Fruit fly (Drosophila melanogaster) whole organism, embryonic: ENCODE results near the gene CG43163.

Experiments used
- ATbp ChIP-seq: fragments of 200-800 bp; sonication (Bioruptor generic); optimal IDR thresholded peaks from 2 replicates; lab custom pipeline; 2017; ENCODE audit warnings: missing biosample characterization, mild to moderate bottlenecking, missing genetic modification characterization, missing genetic modification reagents
- Abd-B ChIP-seq: fragments of 200-800 bp; sonication (Bioruptor generic); optimal IDR thresholded peaks from 2 replicates; lab custom pipeline; 2018; ENCODE audit warnings: missing biosample characterization, mild to moderate bottlenecking, missing genetic modification characterization, moderate library complexity
- CG13287 ChIP-seq: fragments of 200-800 bp; sonication (Bioruptor generic); IDR thresholded peaks from 2 replicates; pipeline ENCODE4 v1.3.6; 2022; ENCODE audit warnings: missing biosample characterization, missing genetic modification characterization; ENCODE audit not compliant: partially characterized antibody
- CG13296 ChIP-seq: fragments of 200-800 bp; sonication (Bioruptor generic); optimal IDR thresholded peaks from 3 replicates; lab custom pipeline; 2018; ENCODE audit warnings: missing biosample characterization, mild to moderate bottlenecking, missing genetic modification characterization
- CG13624 ChIP-seq: fragments of 200-800 bp; sonication (Bioruptor generic); optimal IDR thresholded peaks from 2 replicates; lab custom pipeline; 2016; ENCODE audit warnings: missing biosample characterization, missing genetic modification characterization
- CG16813 ChIP-seq: fragments of 200-800 bp; sonication (Bioruptor generic); IDR thresholded peaks from 3 replicates; pipeline ENCODE4 v1.3.6; 2022; ENCODE audit warnings: missing biosample characterization, missing genetic modification characterization; ENCODE audit not compliant: partially characterized antibody
- CG17568 ChIP-seq: fragments of 200-800 bp; sonication (Bioruptor generic); optimal IDR thresholded peaks from 2 replicates; lab custom pipeline; 2018; ENCODE audit warnings: missing biosample characterization, mild to moderate bottlenecking, missing genetic modification characterization, moderate library complexity
- CG18011 ChIP-seq: fragments of 200-800 bp; sonication (Bioruptor generic); optimal IDR thresholded peaks from 2 replicates; lab custom pipeline; 2017; ENCODE audit warnings: missing biosample characterization, missing genetic modification characterization, mild to moderate bottlenecking, moderate library complexity, missing genotype
- CG34224 ChIP-seq: fragments of 200-800 bp; sonication (Bioruptor generic); IDR thresholded peaks from 3 replicates; pipeline ENCODE4 v1.3.6; 2022; ENCODE audit warnings: missing biosample characterization, missing genetic modification characterization; ENCODE audit not compliant: partially characterized antibody
- CG34376 ChIP-seq: fragments of 200-800 bp; sonication (Bioruptor generic); optimal IDR thresholded peaks from 2 replicates; lab custom pipeline; 2018; ENCODE audit warnings: missing biosample characterization, mild to moderate bottlenecking, missing genetic modification characterization
- CG6813 ChIP-seq: fragments of 200-800 bp; sonication (Bioruptor generic); optimal IDR thresholded peaks from 2 replicates; lab custom pipeline; 2017; ENCODE audit warnings: missing biosample characterization, missing genetic modification characterization, mild to moderate bottlenecking, moderate library complexity, missing genetic modification reagents
- CG7271 ChIP-seq: fragments of 200-800 bp; sonication (Bioruptor generic); optimal IDR thresholded peaks from 2 replicates; lab custom pipeline; 2018; ENCODE audit warnings: missing biosample characterization, mild to moderate bottlenecking, missing genetic modification characterization, moderate library complexity
- CG8359 ChIP-seq: fragments of 200-800 bp; sonication (Bioruptor generic); optimal IDR thresholded peaks from 2 replicates; lab custom pipeline; 2017; ENCODE audit warnings: missing biosample characterization, mild to moderate bottlenecking, missing genetic modification characterization, borderline replicate concordance
- E2f1 ChIP-seq: fragments of 200-800 bp; sonication (Bioruptor generic); IDR thresholded peaks from 2 replicates; pipeline ENCODE4 v1.3.6; 2022; ENCODE audit warnings: missing biosample characterization, missing genetic modification characterization
- E2f2 ChIP-seq: fragments of 200-800 bp; sonication (Bioruptor generic); IDR thresholded peaks from 2 replicates; pipeline ENCODE4 v1.3.6; 2022; ENCODE audit warnings: missing biosample characterization, missing genetic modification characterization
- Fer3 ChIP-seq: fragments of 200-800 bp; sonication (Bioruptor generic); optimal IDR thresholded peaks from 2 replicates; lab custom pipeline; 2018; ENCODE audit warnings: missing biosample characterization, mild to moderate bottlenecking, missing genetic modification characterization, moderate library complexity
- Lhr ChIP-seq: fragments of 200-800 bp; sonication (Bioruptor generic); optimal IDR thresholded peaks from 3 replicates; lab custom pipeline; 2017; ENCODE audit warnings: mild to moderate bottlenecking, missing biosample characterization, missing genetic modification reagents, missing genetic modification characterization
- MTF-1 ChIP-seq: fragments of 200-800 bp; sonication (Bioruptor generic); optimal IDR thresholded peaks from 2 replicates; lab custom pipeline; 2018; ENCODE audit warnings: missing biosample characterization, mild to moderate bottlenecking, missing genetic modification characterization, borderline replicate concordance
- NFAT ChIP-seq: fragments of 200-800 bp; sonication (Bioruptor generic); IDR thresholded peaks from 2 replicates; pipeline ENCODE4 v1.3.6; 2022; ENCODE audit warnings: missing biosample characterization, missing genetic modification characterization
- Oli ChIP-seq: fragments of 200-800 bp; sonication (Bioruptor generic); optimal IDR thresholded peaks from 2 replicates; lab custom pipeline; 2018; ENCODE audit warnings: missing biosample characterization, mild to moderate bottlenecking, missing genetic modification characterization, moderate library complexity
- Rfx ChIP-seq: fragments of 200-800 bp; sonication (Bioruptor generic); IDR thresholded peaks from 2 replicates; pipeline ENCODE4 v1.3.6; 2022; ENCODE audit warnings: missing biosample characterization, missing genetic modification characterization
- ab ChIP-seq: fragments of 200-800 bp; sonication (Bioruptor generic); optimal IDR thresholded peaks from 2 replicates; lab custom pipeline; 2016; ENCODE audit warnings: missing biosample characterization, missing genetic modification characterization
- abd-A ChIP-seq: fragments of 200-800 bp; sonication (Bioruptor generic); optimal IDR thresholded peaks from 3 replicates; lab custom pipeline; 2019; ENCODE audit warnings: missing biosample characterization, mild to moderate bottlenecking, missing genetic modification characterization, moderate library complexity
- ash1 ChIP-seq: fragments of 200-800 bp; sonication (Bioruptor generic); optimal IDR thresholded peaks from 2 replicates; lab custom pipeline; 2018; ENCODE audit warnings: missing biosample characterization, mild to moderate bottlenecking, missing genetic modification characterization
- ato ChIP-seq: fragments of 200-800 bp; sonication (Bioruptor generic); IDR thresholded peaks from 2 replicates; pipeline ENCODE4 v1.3.6; 2022; ENCODE audit warnings: missing biosample characterization, missing genetic modification characterization; ENCODE audit not compliant: partially characterized antibody
- bbx ChIP-seq: fragments of 200-800 bp; sonication (Bioruptor generic); IDR thresholded peaks from 2 replicates; pipeline ENCODE4 v1.3.6; 2022; ENCODE audit warnings: missing biosample characterization, missing genetic modification characterization; ENCODE audit not compliant: partially characterized antibody
- corto ChIP-seq: fragments of 200-800 bp; sonication (Bioruptor generic); optimal IDR thresholded peaks from 2 replicates; lab custom pipeline; 2016; ENCODE audit warnings: missing biosample characterization, mild to moderate bottlenecking, missing genetic modification characterization, moderate library complexity
- crp ChIP-seq, 2 experiments: fragments of 200-800 bp; sonication (Bioruptor generic); optimal IDR thresholded peaks; 2 replicates in 1 of 2; 3 replicates in 1 of 2; lab custom pipeline; 2017; ENCODE audit warnings: missing biosample characterization in 2 of 2, missing genetic modification characterization in 2 of 2, mild to moderate bottlenecking in 1 of 2, moderate library complexity in 1 of 2
- dati ChIP-seq: fragments of 200-800 bp; sonication (Bioruptor generic); IDR thresholded peaks from 2 replicates; pipeline ENCODE4 v1.3.6; 2022; ENCODE audit warnings: missing biosample characterization, missing genetic modification characterization
- ftz-f1 ChIP-seq: fragments of 200-800 bp; sonication (Bioruptor generic); optimal IDR thresholded peaks from 2 replicates; lab custom pipeline; 2016; ENCODE audit warnings: missing biosample characterization, missing genetic modification characterization
- ham ChIP-seq: fragments of 200-800 bp; sonication (Bioruptor generic); IDR thresholded peaks from 2 replicates; pipeline ENCODE4 v1.3.6; 2022; ENCODE audit warnings: missing biosample characterization, missing genetic modification characterization
- ind ChIP-seq: fragments of 200-800 bp; sonication (Bioruptor generic); optimal IDR thresholded peaks from 3 replicates; lab custom pipeline; 2016; ENCODE audit warnings: missing biosample characterization, missing genetic modification characterization
- lilli ChIP-seq: fragments of 200-800 bp; sonication (Bioruptor generic); optimal IDR thresholded peaks from 3 replicates; lab custom pipeline; 2016; ENCODE audit warnings: missing biosample characterization, missing genetic modification characterization
- lov ChIP-seq, 2 experiments: fragments of 200-800 bp in 1 of 2; fragments of >200 bp in 1 of 2; sonication (Bioruptor generic) in 1 of 2; IDR thresholded peaks in 1 of 2; optimal IDR thresholded peaks in 1 of 2; 2 replicates in 1 of 2; 3 replicates in 1 of 2; pipeline versions ENCODE4 v1.3.6 to Lab custom; 2017 to 2022; ENCODE audit warnings: missing biosample characterization in 1 of 2, missing genetic modification characterization in 1 of 2
- luna ChIP-seq: fragments of 200-800 bp; sonication (Bioruptor generic); optimal IDR thresholded peaks from 2 replicates; lab custom pipeline; 2016; ENCODE audit warnings: missing biosample characterization, missing genetic modification characterization
- prd ChIP-seq, 3 experiments: fragments of >200 bp in 2 of 3; fragments of 200-800 bp in 1 of 3; sonication (Bioruptor generic) in 1 of 3; optimal IDR thresholded peaks in 2 of 3; IDR thresholded peaks in 1 of 3; 2 replicates in 2 of 3; 3 replicates in 1 of 3; pipeline versions ENCODE4 v1.3.6 to Lab custom; 2017 to 2022; ENCODE audit warnings: missing biosample characterization in 1 of 3, missing genetic modification characterization in 1 of 3
- pum ChIP-seq: fragments of 200-800 bp; sonication (Bioruptor generic); optimal IDR thresholded peaks from 2 replicates; lab custom pipeline; 2016; ENCODE audit warnings: missing biosample characterization, missing genetic modification characterization
- sna ChIP-seq: fragments of 200-800 bp; sonication (Bioruptor generic); IDR thresholded peaks from 2 replicates; pipeline ENCODE4 v1.3.6; 2022; ENCODE audit warnings: missing biosample characterization, missing genetic modification characterization; ENCODE audit not compliant: partially characterized antibody
- ssp ChIP-seq: fragments of 200-800 bp; sonication (Bioruptor generic); IDR thresholded peaks from 2 replicates; pipeline ENCODE4 v1.3.6; 2022; ENCODE audit warnings: missing biosample characterization, missing genetic modification characterization
- toy ChIP-seq: fragments of 200-800 bp; sonication (Bioruptor generic); IDR thresholded peaks from 2 replicates; pipeline ENCODE4 v1.3.6; 2022; ENCODE audit warnings: missing biosample characterization, missing genetic modification characterization
- wdn ChIP-seq: fragments of 200-800 bp; sonication (Bioruptor generic); IDR thresholded peaks from 2 replicates; pipeline ENCODE4 v1.3.6; 2022; ENCODE audit warnings: missing biosample characterization, missing genetic modification characterization
- wek ChIP-seq: fragments of 200-800 bp; sonication (Bioruptor generic); optimal IDR thresholded peaks from 3 replicates; lab custom pipeline; 2018; ENCODE audit warnings: missing biosample characterization, mild to moderate bottlenecking, missing genetic modification characterization, moderate library complexity
- yki ChIP-seq: fragments of >200 bp; optimal IDR thresholded peaks from 3 replicates; lab custom pipeline; 2018

Gene CG43163

dm6 chr3L:8441745-8442575 lies 65.0 kb downstream of the CG43163 start, which contains the start of gene Unr (continued):
- TF ChIP-seq Rfx (peak; percentile 92), CG13296 (peak; percentile 86), E2f2 (GFP tag; lab: Robert Waterston, UW) (peak; percentile 46; the same call in 1 of the 2 replicates), NFAT (peak; percentile 94; the same call in 1 of the 2 replicates), toy (GFP tag; lab: Robert Waterston, UW) (0 out of 2 replicates have a peak, but pooled peaks have one; percentile 13), ab (peak; percentile 61), MTF-1 (GFP tag; lab: Kevin White, UChicago) (peak; percentile 33), E2f1 (GFP tag; lab: Robert Waterston, UW) (peak; percentile 75; the same call in 1 of the 2 replicates), ATbp (GFP tag; lab: Kevin White, UChicago) (peak; percentile 69), crp (GFP tag; optimal IDR thresholded peaks at IDR 0.05; lab: Kevin White, UChicago) (peak in 1 of 2 experiments; percentile 58), CG6813 (peak; percentile 76), luna (GFP tag; lab: Kevin White, UChicago) (peak; percentile 55), CG7271 (tag; lab: Kevin White, UChicago) (no peak), ftz-f1 (GFP tag; lab: Kevin White, UChicago) (peak; percentile 48), CG13287 (GFP tag; lab: Robert Waterston, UW) (peak; percentile 38; the same call in 1 of the 2 replicates), Oli (tag; lab: Kevin White, UChicago) (peak; percentile 45), wdn (GFP tag; lab: Robert Waterston, UW) (peak; percentile 77), wek (GFP tag; lab: Kevin White, UChicago) (peak; percentile 52), ato (no peak), sna (GFP tag; lab: Robert Waterston, UW) (no peak), lilli (GFP tag; lab: Kevin White, UChicago) (peak; percentile 88), pum (GFP tag; lab: Kevin White, UChicago) (peak; percentile 81), corto (GFP tag; lab: Kevin White, UChicago) (peak; percentile 71), abd-A (tag; lab: Kevin White, UChicago) (no peak), yki (lab: Kevin White, UChicago) (no peak), ind (GFP tag; lab: Kevin White, UChicago) (peak; percentile 80), CG34376 (GFP tag; lab: Kevin White, UChicago) (peak; percentile 85), Lhr (GFP tag; lab: Kevin White, UChicago) (peak; percentile 3), prd (optimal IDR thresholded peaks at IDR 0.05; lab: Kevin White, UChicago) (no peak), prd (GFP tag; IDR thresholded peaks at IDR 0.05; lab: Robert Waterston, UW) (peak; percentile 83), ssp (peak; percentile 50; the same call in 1 of the 2 replicates), ham (GFP tag; lab: Robert Waterston, UW) (no peak), ash1 (GFP tag; lab: Kevin White, UChicago) (peak; percentile 75), CG18011 (GFP tag; lab: Kevin White, UChicago) (peak; percentile 53), Abd-B (GFP tag; lab: Kevin White, UChicago) (peak; percentile 36), dati (GFP tag; lab: Robert Waterston, UW) (no peak), CG17568 (peak; percentile 47), CG16813 (no peak), CG34224 (no peak), CG8359 (GFP tag; lab: Kevin White, UChicago) (peak; percentile 17), bbx (GFP tag; lab: Robert Waterston, UW) (no peak), Fer3 (tag; lab: Kevin White, UChicago) (peak; percentile 71), CG13624 (GFP tag; lab: Kevin White, UChicago) (peak; percentile 85), lov (optimal IDR thresholded peaks at IDR 0.05; lab: Kevin White, UChicago) (no peak), lov (GFP tag; IDR thresholded peaks at IDR 0.05; lab: Robert Waterston, UW) (peak; percentile 74; the same call in 1 of the 3 replicates)
- TF ChIP-seq, all 482 proteins: peak for 372
